Fruit fly (Drosophila melanogaster) whole organism, embryonic: Measurements from ENCODE around the gene CG42540.

Experiments
- Blimp-1 ChIP-seq: fragments of 200-800 bp; sonication (Bioruptor generic); optimal IDR thresholded peaks from 3 replicates; lab custom pipeline; 2018; ENCODE audit warnings: missing biosample characterization, missing genetic modification characterization, mild to moderate bottlenecking, moderate library complexity, missing genetic modification reagents
- CG10321 ChIP-seq: fragments of 200-800 bp; sonication (Bioruptor generic); IDR thresholded peaks from 2 replicates; pipeline ENCODE4 v1.3.6; 2022; ENCODE audit warnings: missing biosample characterization, missing genetic modification characterization
- CG10654 ChIP-seq: fragments of 200-800 bp; sonication (Bioruptor generic); optimal IDR thresholded peaks from 2 replicates; lab custom pipeline; 2016; ENCODE audit warnings: missing biosample characterization, missing genetic modification characterization
- CG11456 ChIP-seq: fragments of 200-800 bp; sonication (Bioruptor generic); IDR thresholded peaks from 3 replicates; pipeline ENCODE4 v1.3.6; 2022; ENCODE audit warnings: missing biosample characterization, missing genetic modification characterization
- CG11504 ChIP-seq: fragments of 200-800 bp; sonication (Bioruptor generic); optimal IDR thresholded peaks from 3 replicates; lab custom pipeline; 2019; ENCODE audit warnings: missing biosample characterization, mild to moderate bottlenecking, missing genetic modification characterization, moderate library complexity
- CG12155 ChIP-seq: fragments of 200-800 bp; sonication (Bioruptor generic); optimal IDR thresholded peaks from 3 replicates; lab custom pipeline; 2016; ENCODE audit warnings: missing biosample characterization, missing genetic modification characterization
- CG15479 ChIP-seq: fragments of 200-800 bp; sonication (Bioruptor generic); optimal IDR thresholded peaks from 3 replicates; lab custom pipeline; 2019; ENCODE audit warnings: missing biosample characterization, mild to moderate bottlenecking, missing genetic modification characterization, moderate library complexity
- CG1603 ChIP-seq: fragments of 200-800 bp; sonication (Bioruptor generic); optimal IDR thresholded peaks from 2 replicates; lab custom pipeline; 2019; ENCODE audit warnings: missing biosample characterization, mild to moderate bottlenecking, missing genetic modification characterization, moderate library complexity
- CG17186 ChIP-seq: fragments of 200-800 bp; sonication (Bioruptor generic); optimal IDR thresholded peaks from 3 replicates; lab custom pipeline; 2017; ENCODE audit warnings: missing biosample characterization, missing genetic modification reagents, missing genetic modification characterization
- CG17359 ChIP-seq: fragments of 200-800 bp; sonication (Bioruptor generic); optimal IDR thresholded peaks from 3 replicates; lab custom pipeline; 2018; ENCODE audit warnings: missing biosample characterization, mild to moderate bottlenecking, missing genetic modification characterization, moderate library complexity
- CG17802 ChIP-seq: fragments of 200-800 bp; sonication (Bioruptor generic); optimal IDR thresholded peaks from 2 replicates; lab custom pipeline; 2018; ENCODE audit warnings: missing biosample characterization, mild to moderate bottlenecking, missing genetic modification characterization, moderate library complexity
- CG1792 ChIP-seq: fragments of 200-800 bp; sonication (Bioruptor generic); optimal IDR thresholded peaks from 2 replicates; lab custom pipeline; 2016; ENCODE audit warnings: missing biosample characterization, missing genetic modification characterization
- CG18262 ChIP-seq: fragments of 200-800 bp; optimal IDR thresholded peaks from 3 replicates; lab custom pipeline; 2019; ENCODE audit warnings: missing biosample characterization, mild to moderate bottlenecking, missing genetic modification characterization, moderate library complexity
- CG30431 ChIP-seq: fragments of 200-800 bp; sonication (Bioruptor generic); optimal IDR thresholded peaks from 2 replicates; lab custom pipeline; 2017; ENCODE audit warnings: missing biosample characterization, missing genetic modification characterization
- CG3281 ChIP-seq: fragments of 200-800 bp; sonication (Bioruptor generic); optimal IDR thresholded peaks from 3 replicates; lab custom pipeline; 2017; ENCODE audit warnings: missing biosample characterization, mild to moderate bottlenecking, missing genetic modification characterization
- CG33557 ChIP-seq: fragments of 200-800 bp; sonication (Bioruptor generic); optimal IDR thresholded peaks from 2 replicates; lab custom pipeline; 2019; ENCODE audit warnings: missing biosample characterization, mild to moderate bottlenecking, missing genetic modification characterization, moderate library complexity
- CG3847 ChIP-seq: fragments of 200-800 bp; sonication (Bioruptor generic); IDR thresholded peaks from 2 replicates; pipeline ENCODE4 v1.3.6; 2022; ENCODE audit warnings: missing biosample characterization, missing genetic modification characterization
- CG43689 ChIP-seq: fragments of 200-800 bp; sonication (Bioruptor generic); IDR thresholded peaks from 2 replicates; pipeline ENCODE4 v1.3.6; 2022; ENCODE audit warnings: missing biosample characterization, missing genetic modification characterization
- CG5180 ChIP-seq: fragments of 200-800 bp; sonication (Bioruptor generic); optimal IDR thresholded peaks from 3 replicates; lab custom pipeline; 2017; ENCODE audit warnings: missing biosample characterization, missing genetic modification characterization, mild to moderate bottlenecking, moderate library complexity, missing genetic modification reagents
- CG7786 ChIP-seq: fragments of 200-800 bp; sonication (Bioruptor generic); optimal IDR thresholded peaks from 2 replicates; lab custom pipeline; 2016; ENCODE audit warnings: missing biosample characterization, missing genetic modification characterization
- CG8765 ChIP-seq: fragments of 200-800 bp; sonication (Bioruptor generic); IDR thresholded peaks from 2 replicates; pipeline ENCODE4 v1.3.6; 2022; ENCODE audit warnings: missing biosample characterization, missing genetic modification characterization
- CG8924 ChIP-seq: fragments of 200-800 bp; optimal IDR thresholded peaks from 3 replicates; lab custom pipeline; 2019; ENCODE audit warnings: missing biosample characterization, mild to moderate bottlenecking, missing genetic modification characterization, moderate library complexity
- CG9609 ChIP-seq: fragments of 200-800 bp; sonication (Bioruptor generic); optimal IDR thresholded peaks from 3 replicates; lab custom pipeline; 2016; ENCODE audit warnings: missing biosample characterization, missing genetic modification characterization
- D19A ChIP-seq: fragments of 200-800 bp; optimal IDR thresholded peaks from 3 replicates; lab custom pipeline; 2019; ENCODE audit warnings: missing biosample characterization, mild to moderate bottlenecking, missing genetic modification characterization, moderate library complexity
- D19B ChIP-seq: fragments of 200-800 bp; sonication (Bioruptor generic); optimal IDR thresholded peaks from 2 replicates; lab custom pipeline; 2017; ENCODE audit warnings: missing biosample characterization, mild to moderate bottlenecking, missing genetic modification characterization
- Dek ChIP-seq: fragments of 200-800 bp; sonication (Bioruptor generic); optimal IDR thresholded peaks from 3 replicates; lab custom pipeline; 2019; ENCODE audit warnings: missing biosample characterization, mild to moderate bottlenecking, missing genetic modification characterization, moderate library complexity
- Eip74EF ChIP-seq, 2 experiments: fragments of 200-800 bp in 1 of 2; fragments of >200 bp in 1 of 2; sonication (Bioruptor generic) in 1 of 2; optimal IDR thresholded peaks; 2 replicates each; lab custom pipeline; 2017 to 2019; ENCODE audit warnings: missing biosample characterization in 2 of 2, missing genetic modification characterization in 2 of 2, mild to moderate bottlenecking in 1 of 2, moderate library complexity in 1 of 2
- Gsc ChIP-seq: fragments of 200-800 bp; sonication (Bioruptor generic); IDR thresholded peaks from 2 replicates; pipeline ENCODE4 v1.3.6; 2022; ENCODE audit warnings: missing biosample characterization, missing genetic modification characterization
- HHEX ChIP-seq: fragments of 200-800 bp; sonication (Bioruptor generic); optimal IDR thresholded peaks from 3 replicates; lab custom pipeline; 2017; ENCODE audit warnings: missing biosample characterization, mild to moderate bottlenecking, missing genetic modification characterization, missing genetic modification reagents
- HLH4C ChIP-seq: fragments of 200-800 bp; sonication (Bioruptor generic); IDR thresholded peaks from 3 replicates; pipeline ENCODE4 v1.3.6; 2022; ENCODE audit warnings: missing biosample characterization, missing genetic modification characterization; ENCODE audit not compliant: partially characterized antibody
- Lim3 ChIP-seq: fragments of 200-800 bp; sonication (Bioruptor generic); IDR thresholded peaks from 2 replicates; pipeline ENCODE4 v1.3.6; 2022; ENCODE audit warnings: missing biosample characterization, missing genetic modification characterization
- Mad ChIP-seq: fragments of 200-800 bp; sonication (Bioruptor generic); optimal IDR thresholded peaks from 2 replicates; lab custom pipeline; 2016; ENCODE audit warnings: missing biosample characterization, missing genetic modification characterization
- Six4 ChIP-seq: fragments of 200-800 bp; sonication (Bioruptor generic); optimal IDR thresholded peaks from 2 replicates; lab custom pipeline; 2016; ENCODE audit warnings: missing biosample characterization, missing genetic modification characterization
- ab ChIP-seq: fragments of 200-800 bp; sonication (Bioruptor generic); optimal IDR thresholded peaks from 2 replicates; lab custom pipeline; 2016; ENCODE audit warnings: missing biosample characterization, missing genetic modification characterization
- cg ChIP-seq: fragments of 200-800 bp; sonication (Bioruptor generic); optimal IDR thresholded peaks from 3 replicates; lab custom pipeline; 2019; ENCODE audit warnings: missing biosample characterization, mild to moderate bottlenecking, missing genetic modification characterization, moderate library complexity
- dimm ChIP-seq: fragments of 200-800 bp; sonication (Bioruptor generic); IDR thresholded peaks from 2 replicates; pipeline ENCODE4 v1.3.6; 2022; ENCODE audit warnings: missing biosample characterization, missing genetic modification characterization
- dmrt99B ChIP-seq: fragments of 200-800 bp; sonication (Bioruptor generic); optimal IDR thresholded peaks from 2 replicates; lab custom pipeline; 2018; ENCODE audit warnings: missing biosample characterization, mild to moderate bottlenecking, missing genetic modification characterization, moderate library complexity
- emc ChIP-seq: fragments of 200-800 bp; sonication (Bioruptor generic); optimal IDR thresholded peaks from 2 replicates; lab custom pipeline; 2016; ENCODE audit warnings: missing biosample characterization, missing genetic modification characterization
- gsb ChIP-seq: fragments of 200-800 bp; sonication (Bioruptor generic); IDR thresholded peaks from 2 replicates; pipeline ENCODE4 v1.3.6; 2022; ENCODE audit warnings: missing biosample characterization, missing genetic modification characterization
- ham ChIP-seq: fragments of 200-800 bp; sonication (Bioruptor generic); IDR thresholded peaks from 2 replicates; pipeline ENCODE4 v1.3.6; 2022; ENCODE audit warnings: missing biosample characterization, missing genetic modification characterization
- nerfin-1 ChIP-seq: fragments of 200-800 bp; sonication (Bioruptor generic); optimal IDR thresholded peaks from 3 replicates; lab custom pipeline; 2019; ENCODE audit warnings: missing biosample characterization, mild to moderate bottlenecking, missing genetic modification characterization, moderate library complexity
- sc ChIP-seq, 3 experiments: fragments of >200 bp in 2 of 3; fragments of 200-800 bp in 1 of 3; sonication (Bioruptor generic) in 1 of 3; optimal IDR thresholded peaks; 2 replicates in 2 of 3; 3 replicates in 1 of 3; lab custom pipeline; 2017; ENCODE audit warnings: mild to moderate bottlenecking in 1 of 3, missing biosample characterization in 1 of 3, missing genetic modification characterization in 1 of 3, missing genetic modification reagents in 1 of 3
- scrt ChIP-seq: fragments of 200-800 bp; sonication (Bioruptor generic); optimal IDR thresholded peaks from 2 replicates; lab custom pipeline; 2018; ENCODE audit warnings: missing biosample characterization, mild to moderate bottlenecking, missing genetic modification characterization, moderate library complexity
- sens-2 ChIP-seq: fragments of 200-800 bp; sonication (Bioruptor generic); IDR thresholded peaks from 2 replicates; pipeline ENCODE4 v1.3.6; 2022; ENCODE audit warnings: missing biosample characterization, missing genetic modification characterization
- sisA ChIP-seq: fragments of 200-800 bp; sonication (Bioruptor generic); IDR thresholded peaks from 2 replicates; pipeline ENCODE4 v1.3.6; 2022; ENCODE audit warnings: missing biosample characterization, missing genetic modification characterization
- sob ChIP-seq: fragments of 200-800 bp; sonication (Bioruptor generic); IDR thresholded peaks from 2 replicates; pipeline ENCODE4 v1.3.6; 2022; ENCODE audit warnings: missing biosample characterization, missing genetic modification characterization
- stc ChIP-seq: fragments of 200-800 bp; sonication (Bioruptor generic); IDR thresholded peaks from 2 replicates; pipeline ENCODE4 v1.3.6; 2022; ENCODE audit warnings: missing biosample characterization, missing genetic modification characterization
- usp ChIP-seq: fragments of >200 bp; optimal IDR thresholded peaks from 2 replicates; lab custom pipeline; 2017; ENCODE audit warnings: missing biosample characterization, missing genetic modification characterization
- vfl ChIP-seq: fragments of 200-800 bp; sonication (Bioruptor generic); optimal IDR thresholded peaks from 2 replicates; lab custom pipeline; 2016; ENCODE audit warnings: missing biosample characterization, missing genetic modification characterization
- zfh1 ChIP-seq: fragments of 200-800 bp; sonication (Bioruptor generic); IDR thresholded peaks from 3 replicates; pipeline ENCODE4 v1.3.6; 2022; ENCODE audit warnings: missing biosample characterization, missing genetic modification characterization

Gene CG42540

DNA sequence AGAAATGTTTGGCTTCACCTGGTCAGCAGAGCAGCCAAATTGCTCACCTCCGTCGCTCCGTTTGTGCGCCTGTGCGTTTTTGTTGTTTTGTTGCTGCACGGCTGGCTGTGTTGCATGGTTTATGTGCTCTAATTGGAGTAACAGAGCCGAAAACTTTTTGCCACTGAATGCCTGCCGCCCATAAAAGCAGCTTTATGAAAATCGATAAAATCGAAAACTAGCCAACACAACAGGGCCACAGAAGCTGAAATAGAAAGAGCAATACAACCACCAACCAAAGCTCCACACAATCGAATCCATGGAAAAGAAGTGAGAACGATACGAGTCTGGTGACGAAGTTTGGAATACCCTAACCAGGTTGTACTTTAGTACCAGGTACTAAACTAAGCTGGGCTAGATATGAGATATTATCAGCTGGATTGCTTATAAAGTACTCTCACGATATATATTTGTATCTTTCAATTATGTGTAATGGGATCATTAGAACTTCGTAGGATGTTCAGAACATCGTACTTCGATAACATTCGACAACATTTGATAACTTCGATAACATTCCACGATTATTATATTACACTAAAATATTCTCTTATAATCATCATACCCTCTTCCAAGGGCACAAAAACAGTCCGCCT, 63.1 kb downstream of the CG42540 start (continued):
- TF ChIP-seq dmrt99B (tag; lab: Kevin White, UChicago) (peak; percentile 32), CG11456 (GFP tag; lab: Robert Waterston, UW) (no peak), CG5180 (no peak), Gsc (GFP tag; lab: Robert Waterston, UW) (no peak), CG17359 (tag; lab: Kevin White, UChicago) (peak; percentile 39), CG11504 (tag; lab: Kevin White, UChicago) (peak; percentile 53), CG9609 (GFP tag; lab: Kevin White, UChicago) (no peak), CG10654 (GFP tag; lab: Kevin White, UChicago) (no peak), stc (no peak), sc (optimal IDR thresholded peaks at IDR 0.05; lab: Kevin White, UChicago) (no peak), sc (GFP tag; optimal IDR thresholded peaks at IDR 0.05; lab: Kevin White, UChicago) (no peak), emc (no peak), CG17186 (GFP tag; lab: Kevin White, UChicago) (no peak), sens-2 (GFP tag; lab: Robert Waterston, UW) (no peak), CG3281 (GFP tag; lab: Kevin White, UChicago) (peak; percentile 15), CG33557 (no peak), Six4 (GFP tag; lab: Kevin White, UChicago) (no peak), CG10321 (GFP tag; lab: Robert Waterston, UW) (no peak), ham (GFP tag; lab: Robert Waterston, UW) (no peak), Lim3 (GFP tag; lab: Robert Waterston, UW) (no peak), CG30431 (GFP tag; lab: Kevin White, UChicago) (no peak), CG8924 (no peak), D19A (tag; lab: Kevin White, UChicago) (peak; percentile 90), CG8765 (no peak), zfh1 (GFP tag; lab: Robert Waterston, UW) (no peak), CG3847 (GFP tag; lab: Robert Waterston, UW) (no peak), CG43689 (no peak), D19B (peak; percentile 26), cg (GFP tag; lab: Kevin White, UChicago) (no peak), CG1603 (tag; lab: Kevin White, UChicago) (no peak), HLH4C (GFP tag; lab: Robert Waterston, UW) (no peak), nerfin-1 (tag; lab: Kevin White, UChicago) (no peak), CG15479 (no peak), HHEX (GFP tag; lab: Kevin White, UChicago) (no peak), CG18262 (tag; lab: Kevin White, UChicago) (peak; percentile 37), CG12155 (GFP tag; lab: Kevin White, UChicago) (no peak), CG7786 (GFP tag; lab: Kevin White, UChicago) (no peak), sob (GFP tag; lab: Robert Waterston, UW) (no peak), vfl (no peak), Blimp-1 (peak; percentile 23), scrt (GFP tag; lab: Kevin White, UChicago) (peak; percentile 14), CG17802 (tag; lab: Kevin White, UChicago) (no peak), ab (GFP tag; lab: Kevin White, UChicago) (no peak), CG1792 (GFP tag; lab: Kevin White, UChicago) (no peak), Eip74EF (GFP tag; optimal IDR thresholded peaks at IDR 0.05; lab: Kevin White, UChicago) (no peak), usp (no peak), dimm (GFP tag; lab: Robert Waterston, UW) (no peak), gsb (no peak), sisA (0 out of 2 replicates have a peak, but pooled peaks have one; percentile 17), Mad (GFP tag; lab: Kevin White, UChicago) (no peak), Dek (no peak)
